Fruit fly (Drosophila melanogaster) whole organism, embryonic: ENCODE measurements around the gene Cdk7.
A peak's percentile ranks its signal among the peaks of the same experiment; 100 is the strongest.

Experiments used
- Awh ChIP-seq: fragments of 200-800 bp; sonication (Bioruptor generic); IDR thresholded peaks from 2 replicates; pipeline ENCODE4, ENCODE4 v1.3.6; 2022; ENCODE audit warnings: missing biosample characterization, missing genetic modification characterization
- Bgb ChIP-seq: fragments of 200-800 bp; sonication (Bioruptor generic); IDR thresholded peaks from 2 replicates; pipeline ENCODE4 v1.3.6; 2022; ENCODE audit warnings: missing biosample characterization, missing genetic modification characterization; ENCODE audit not compliant: partially characterized antibody
- BtbVII ChIP-seq: fragments of 200-800 bp; sonication (Bioruptor generic); optimal IDR thresholded peaks from 3 replicates; lab custom pipeline; 2017; ENCODE audit warnings: missing biosample characterization, mild to moderate bottlenecking, missing genetic modification characterization
- CG11695 ChIP-seq: fragments of 200-800 bp; sonication (Bioruptor generic); IDR thresholded peaks from 3 replicates; pipeline ENCODE4 v1.3.6; 2022; ENCODE audit warnings: missing biosample characterization, missing genetic modification characterization
- CG12299 ChIP-seq: fragments of 200-800 bp; sonication (Bioruptor generic); optimal IDR thresholded peaks from 2 replicates; lab custom pipeline; 2018; ENCODE audit warnings: missing biosample characterization, mild to moderate bottlenecking, missing genetic modification characterization
- CG13775 ChIP-seq: fragments of 200-800 bp; sonication (Bioruptor generic); optimal IDR thresholded peaks from 3 replicates; lab custom pipeline; 2017; ENCODE audit warnings: missing biosample characterization, mild to moderate bottlenecking, missing genetic modification characterization
- CG15696 ChIP-seq: fragments of 200-800 bp; sonication (Bioruptor generic); optimal IDR thresholded peaks from 2 replicates; lab custom pipeline; 2019; ENCODE audit warnings: missing biosample characterization, mild to moderate bottlenecking, missing genetic modification characterization, moderate library complexity
- CG17612 ChIP-seq: fragments of 200-800 bp; sonication (Bioruptor generic); IDR thresholded peaks from 2 replicates; pipeline ENCODE4 v1.3.6; 2022; ENCODE audit warnings: missing biosample characterization, missing genetic modification characterization
- CG17829 ChIP-seq: fragments of 200-800 bp; optimal IDR thresholded peaks from 2 replicates; lab custom pipeline; 2019; ENCODE audit warnings: missing biosample characterization, mild to moderate bottlenecking, missing genetic modification characterization, moderate library complexity
- CG18599 ChIP-seq: fragments of 200-800 bp; sonication (Bioruptor generic); optimal IDR thresholded peaks from 3 replicates; lab custom pipeline; 2017; ENCODE audit warnings: missing biosample characterization, missing genetic modification characterization, mild to moderate bottlenecking, moderate library complexity, missing genetic modification reagents
- CG30403 ChIP-seq: fragments of 200-800 bp; sonication (Bioruptor generic); optimal IDR thresholded peaks from 3 replicates; lab custom pipeline; 2016; ENCODE audit warnings: missing biosample characterization, missing genetic modification characterization
- CG31365 ChIP-seq: fragments of 200-800 bp; sonication (Bioruptor generic); optimal IDR thresholded peaks from 2 replicates; lab custom pipeline; 2018; ENCODE audit warnings: missing biosample characterization, mild to moderate bottlenecking, missing genetic modification characterization
- CG34376 ChIP-seq: fragments of 200-800 bp; sonication (Bioruptor generic); optimal IDR thresholded peaks from 2 replicates; lab custom pipeline; 2018; ENCODE audit warnings: missing biosample characterization, mild to moderate bottlenecking, missing genetic modification characterization
- CG3726 ChIP-seq: fragments of 200-800 bp; sonication (Bioruptor generic); IDR thresholded peaks from 3 replicates; pipeline ENCODE4, ENCODE4 v1.3.6; 2022; ENCODE audit warnings: missing biosample characterization, missing genetic modification characterization
- CG4282 ChIP-seq: fragments of 200-800 bp; sonication (Bioruptor generic); optimal IDR thresholded peaks from 2 replicates; lab custom pipeline; 2016; ENCODE audit warnings: missing biosample characterization, missing genetic modification characterization
- CG6689 ChIP-seq: fragments of 200-800 bp; sonication (Bioruptor generic); IDR thresholded peaks from 2 replicates; pipeline ENCODE4 v1.3.6; 2022; ENCODE audit warnings: missing biosample characterization, missing genetic modification characterization
- CG6765 ChIP-seq: fragments of 200-800 bp; sonication (Bioruptor generic); optimal IDR thresholded peaks from 3 replicates; lab custom pipeline; 2017; ENCODE audit warnings: missing biosample characterization, mild to moderate bottlenecking, missing genetic modification characterization
- CG7271 ChIP-seq: fragments of 200-800 bp; sonication (Bioruptor generic); optimal IDR thresholded peaks from 2 replicates; lab custom pipeline; 2018; ENCODE audit warnings: missing biosample characterization, mild to moderate bottlenecking, missing genetic modification characterization, moderate library complexity
- CG7839 ChIP-seq: fragments of 200-800 bp; sonication (Bioruptor generic); optimal IDR thresholded peaks from 3 replicates; lab custom pipeline; 2018; ENCODE audit warnings: missing biosample characterization, mild to moderate bottlenecking, missing genetic modification characterization, moderate library complexity
- CG7928 ChIP-seq: fragments of 200-800 bp; sonication (Bioruptor generic); optimal IDR thresholded peaks from 2 replicates; lab custom pipeline; 2017; ENCODE audit warnings: missing biosample characterization, mild to moderate bottlenecking, missing genetic modification characterization
- CG8281 ChIP-seq: fragments of 200-800 bp; sonication (Bioruptor generic); optimal IDR thresholded peaks from 2 replicates; lab custom pipeline; 2018; ENCODE audit warnings: missing biosample characterization, mild to moderate bottlenecking, missing genetic modification characterization, moderate library complexity
- Dp ChIP-seq: fragments of 200-800 bp; sonication (Bioruptor generic); optimal IDR thresholded peaks from 2 replicates; lab custom pipeline; 2018; ENCODE audit warnings: missing biosample characterization, mild to moderate bottlenecking, missing genetic modification characterization, moderate library complexity
- Elba2 ChIP-seq: fragments of 200-800 bp; sonication (Bioruptor generic); optimal IDR thresholded peaks from 3 replicates; lab custom pipeline; 2016; ENCODE audit warnings: missing biosample characterization, missing genetic modification characterization
- Gsc ChIP-seq: fragments of 200-800 bp; sonication (Bioruptor generic); IDR thresholded peaks from 2 replicates; pipeline ENCODE4 v1.3.6; 2022; ENCODE audit warnings: missing biosample characterization, missing genetic modification characterization
- Hmr ChIP-seq: fragments of 200-800 bp; sonication (Bioruptor generic); optimal IDR thresholded peaks from 3 replicates; lab custom pipeline; 2017; ENCODE audit warnings: mild to moderate bottlenecking, missing biosample characterization, missing genetic modification reagents, missing genetic modification characterization
- Lim3 ChIP-seq: fragments of 200-800 bp; sonication (Bioruptor generic); IDR thresholded peaks from 2 replicates; pipeline ENCODE4 v1.3.6; 2022; ENCODE audit warnings: missing biosample characterization, missing genetic modification characterization
- Mes4 ChIP-seq: fragments of 200-800 bp; sonication (Bioruptor generic); optimal IDR thresholded peaks from 2 replicates; lab custom pipeline; 2016; ENCODE audit warnings: missing biosample characterization, missing genetic modification characterization
- Myb ChIP-seq: fragments of 200-800 bp; sonication (Bioruptor generic); optimal IDR thresholded peaks from 2 replicates; lab custom pipeline; 2016; ENCODE audit warnings: missing biosample characterization, missing genetic modification characterization
- NC2β ChIP-seq: fragments of 200-800 bp; sonication (Bioruptor generic); optimal IDR thresholded peaks from 2 replicates; lab custom pipeline; 2016; ENCODE audit warnings: missing biosample characterization, missing genetic modification characterization
- Optix ChIP-seq: fragments of 200-800 bp; sonication (Bioruptor generic); IDR thresholded peaks from 3 replicates; pipeline ENCODE4 v1.3.6; 2022; ENCODE audit warnings: missing biosample characterization, missing genetic modification characterization
- Scr ChIP-seq: fragments of 200-800 bp; sonication (Bioruptor generic); IDR thresholded peaks from 2 replicates; pipeline ENCODE4 v1.3.6; 2022; ENCODE audit warnings: missing biosample characterization, missing genetic modification characterization; ENCODE audit not compliant: partially characterized antibody
- Six4 ChIP-seq: fragments of 200-800 bp; sonication (Bioruptor generic); optimal IDR thresholded peaks from 2 replicates; lab custom pipeline; 2016; ENCODE audit warnings: missing biosample characterization, missing genetic modification characterization
- Tbp ChIP-seq: fragments of >200 bp; optimal IDR thresholded peaks from 2 replicates; lab custom pipeline; 2018; ENCODE audit warnings: missing biosample characterization, missing genetic modification characterization
- al ChIP-seq: fragments of 200-800 bp; sonication (Bioruptor generic); IDR thresholded peaks from 2 replicates; pipeline ENCODE4 v1.3.6; 2022; ENCODE audit warnings: missing biosample characterization, missing genetic modification characterization
- cad ChIP-seq: fragments of >200 bp; optimal IDR thresholded peaks from 2 replicates; lab custom pipeline; 2017; ENCODE audit warnings: missing biosample characterization, missing genetic modification characterization
- cg ChIP-seq: fragments of 200-800 bp; sonication (Bioruptor generic); optimal IDR thresholded peaks from 3 replicates; lab custom pipeline; 2019; ENCODE audit warnings: missing biosample characterization, mild to moderate bottlenecking, missing genetic modification characterization, moderate library complexity
- chm ChIP-seq: fragments of 200-800 bp; sonication (Bioruptor generic); IDR thresholded peaks from 2 replicates; pipeline ENCODE4 v1.3.6; 2022; ENCODE audit warnings: missing biosample characterization, missing genetic modification characterization
- corto ChIP-seq: fragments of 200-800 bp; sonication (Bioruptor generic); optimal IDR thresholded peaks from 2 replicates; lab custom pipeline; 2016; ENCODE audit warnings: missing biosample characterization, mild to moderate bottlenecking, missing genetic modification characterization, moderate library complexity
- crc ChIP-seq: fragments of 200-800 bp; sonication (Bioruptor generic); optimal IDR thresholded peaks from 2 replicates; lab custom pipeline; 2016; ENCODE audit warnings: missing biosample characterization, missing genetic modification characterization
- dati ChIP-seq: fragments of 200-800 bp; sonication (Bioruptor generic); IDR thresholded peaks from 2 replicates; pipeline ENCODE4 v1.3.6; 2022; ENCODE audit warnings: missing biosample characterization, missing genetic modification characterization
- dimm ChIP-seq: fragments of 200-800 bp; sonication (Bioruptor generic); IDR thresholded peaks from 2 replicates; pipeline ENCODE4 v1.3.6; 2022; ENCODE audit warnings: missing biosample characterization, missing genetic modification characterization
- emc ChIP-seq: fragments of 200-800 bp; sonication (Bioruptor generic); optimal IDR thresholded peaks from 2 replicates; lab custom pipeline; 2016; ENCODE audit warnings: missing biosample characterization, missing genetic modification characterization
- en ChIP-seq: fragments of 200-800 bp; sonication (Bioruptor generic); optimal IDR thresholded peaks from 2 replicates; lab custom pipeline; 2016; ENCODE audit warnings: missing biosample characterization, missing genetic modification characterization
- ftz-f1 ChIP-seq: fragments of 200-800 bp; sonication (Bioruptor generic); optimal IDR thresholded peaks from 2 replicates; lab custom pipeline; 2016; ENCODE audit warnings: missing biosample characterization, missing genetic modification characterization
- hb ChIP-seq: fragments of 200-800 bp; sonication (Bioruptor generic); IDR thresholded peaks from 3 replicates; pipeline ENCODE4 v1.3.6; 2022; ENCODE audit warnings: missing biosample characterization, missing genetic modification characterization; ENCODE audit not compliant: partially characterized antibody
- lola ChIP-seq, 3 experiments: fragments of >200 bp in 2 of 3; fragments of 200-800 bp in 1 of 3; sonication (Bioruptor generic) in 1 of 3; optimal IDR thresholded peaks; 2 replicates each; lab custom pipeline; 2017 to 2019; ENCODE audit warnings: missing biosample characterization in 3 of 3, missing genetic modification characterization in 3 of 3, mild to moderate bottlenecking in 1 of 3, moderate library complexity in 1 of 3
- nerfin-1 ChIP-seq: fragments of 200-800 bp; sonication (Bioruptor generic); optimal IDR thresholded peaks from 3 replicates; lab custom pipeline; 2019; ENCODE audit warnings: missing biosample characterization, mild to moderate bottlenecking, missing genetic modification characterization, moderate library complexity
- pros ChIP-seq: fragments of 200-800 bp; sonication (Bioruptor generic); optimal IDR thresholded peaks from 3 replicates; lab custom pipeline; 2019; ENCODE audit warnings: missing biosample characterization, mild to moderate bottlenecking, missing genetic modification characterization, moderate library complexity
- schlank ChIP-seq: fragments of 200-800 bp; sonication (Bioruptor generic); optimal IDR thresholded peaks from 2 replicates; lab custom pipeline; 2018; ENCODE audit warnings: missing biosample characterization, mild to moderate bottlenecking, missing genetic modification characterization
- sens ChIP-seq: fragments of 200-800 bp; sonication (Bioruptor generic); peaks from one replicate; lab custom pipeline; 2016; ENCODE audit warnings: missing biosample characterization, missing genetic modification characterization
- zf30C ChIP-seq: fragments of 200-800 bp; sonication (Bioruptor generic); optimal IDR thresholded peaks from 3 replicates; lab custom pipeline; 2018; ENCODE audit warnings: missing biosample characterization, mild to moderate bottlenecking, missing genetic modification characterization
- zfh1 ChIP-seq: fragments of 200-800 bp; sonication (Bioruptor generic); IDR thresholded peaks from 3 replicates; pipeline ENCODE4 v1.3.6; 2022; ENCODE audit warnings: missing biosample characterization, missing genetic modification characterization

Cdk7 gene

DNA sequence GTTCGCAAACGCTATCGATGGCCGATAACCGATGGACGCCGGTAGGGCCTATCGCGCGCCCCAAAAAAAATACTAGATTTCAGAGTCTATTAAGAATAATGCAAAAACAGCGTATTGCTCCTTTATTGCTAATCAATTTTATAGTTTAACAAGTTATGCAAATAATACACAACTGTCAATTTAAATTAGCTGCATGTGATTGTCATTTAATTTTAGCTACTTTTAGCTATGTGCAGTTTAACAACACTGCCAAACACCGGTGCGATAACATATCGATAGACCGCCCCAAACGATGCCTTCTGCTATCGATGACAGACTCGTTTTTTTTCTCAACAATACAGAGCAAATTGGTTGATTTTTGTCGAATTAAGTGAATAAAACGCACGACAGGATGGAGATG, at the start of gene Cdk7, which contains the start of gene snf (continued):
- TF ChIP-seq CG13775 (GFP tag; lab: Kevin White, UChicago): peak; percentile 43
- peak; percentile 87 for TF ChIP-seq Scr (GFP tag; lab: Robert Waterston, UW)
- no peak for TF ChIP-seq Optix (GFP tag; lab: Robert Waterston, UW)
- TF ChIP-seq CG30403: peak; percentile 63
- no peak for TF ChIP-seq BtbVII (GFP tag; lab: Kevin White, UChicago)
- TF ChIP-seq zf30C (GFP tag; lab: Kevin White, UChicago): no peak
- TF ChIP-seq CG15696 (tag; lab: Kevin White, UChicago): no peak
- TF ChIP-seq sens (GFP tag; lab: Kevin White, UChicago): peak; percentile 92
- no peak for TF ChIP-seq cad (GFP tag; lab: Kevin White, UChicago)
- no peak for TF ChIP-seq crc (GFP tag; lab: Kevin White, UChicago)
- TF ChIP-seq pros: no peak
- no peak for TF ChIP-seq Awh (GFP tag; lab: Robert Waterston, UW)
- TF ChIP-seq Hmr (GFP tag; lab: Kevin White, UChicago): peak; percentile 29
- peak; percentile 70 for TF ChIP-seq Myb (GFP tag; lab: Kevin White, UChicago)
- peak; percentile 83 for TF ChIP-seq Bgb
- peak; percentile 25 for TF ChIP-seq NC2β (GFP tag; lab: Kevin White, UChicago)
- TF ChIP-seq CG11695: no peak
- no peak for TF ChIP-seq Tbp (GFP tag; lab: Kevin White, UChicago)
- TF ChIP-seq emc (GFP tag; lab: Kevin White, UChicago): no peak
- TF ChIP-seq nerfin-1: no peak
- no peak for TF ChIP-seq CG12299 (tag; lab: Kevin White, UChicago)
- no peak for TF ChIP-seq Mes4 (GFP tag; lab: Kevin White, UChicago)
- no peak for TF ChIP-seq CG6689
- peak; percentile 68 for TF ChIP-seq Dp (GFP tag; lab: Kevin White, UChicago)
- TF ChIP-seq Six4 (GFP tag; lab: Kevin White, UChicago): no peak
- no peak for TF ChIP-seq cg (GFP tag; lab: Kevin White, UChicago)
- TF ChIP-seq CG8281 (tag; lab: Kevin White, UChicago): no peak
- TF ChIP-seq CG34376 (GFP tag; lab: Kevin White, UChicago): no peak
- TF ChIP-seq hb: peak; percentile 92
- TF ChIP-seq ftz-f1 (GFP tag; lab: Kevin White, UChicago): peak; percentile 25
- no peak for TF ChIP-seq CG7271 (tag; lab: Kevin White, UChicago)
- no peak for TF ChIP-seq corto (GFP tag; lab: Kevin White, UChicago)
- no peak for TF ChIP-seq al
- TF ChIP-seq CG6765 (GFP tag; lab: Kevin White, UChicago): no peak
- no peak for TF ChIP-seq CG17612
- TF ChIP-seq Elba2 (GFP tag; lab: Kevin White, UChicago): no peak
- peak; percentile 8 for TF ChIP-seq CG4282
- no peak for TF ChIP-seq Gsc (GFP tag; lab: Robert Waterston, UW)
- TF ChIP-seq schlank (tag; lab: Kevin White, UChicago): no peak
- TF ChIP-seq dati (GFP tag; lab: Robert Waterston, UW): no peak
- TF ChIP-seq Lim3 (GFP tag; lab: Robert Waterston, UW): no peak
- no peak for TF ChIP-seq chm
- TF ChIP-seq CG31365 (tag; lab: Kevin White, UChicago): no peak
- TF ChIP-seq CG3726 (GFP tag; lab: Robert Waterston, UW): no peak
- peak; percentile 65; the same call in 2 of the 3 replicates for TF ChIP-seq zfh1 (GFP tag; lab: Robert Waterston, UW)
- TF ChIP-seq lola (GFP tag; optimal IDR thresholded peaks at IDR 0.05; lab: Kevin White, UChicago): no peak
- no peak for TF ChIP-seq en (GFP tag; lab: Kevin White, UChicago)
- TF ChIP-seq dimm (GFP tag; lab: Robert Waterston, UW): no peak
- no peak for TF ChIP-seq CG7928 (GFP tag; lab: Kevin White, UChicago)
- peak; percentile 24 for TF ChIP-seq CG17829 (tag; lab: Kevin White, UChicago)
- TF ChIP-seq CG7839 (tag; lab: Kevin White, UChicago): no peak
- TF ChIP-seq CG18599 (GFP tag; lab: Kevin White, UChicago): peak; percentile 9
